Fruit fly (Drosophila melanogaster) whole organism, embryonic: ENCODE data around the gene Sodq.

Experiments
- Adf1 ChIP-seq: fragments of 200-800 bp; sonication (Bioruptor generic); IDR thresholded peaks from 2 replicates; pipeline ENCODE4 v1.3.6; 2022; ENCODE audit warnings: missing biosample characterization, missing genetic modification characterization
- CG10147 ChIP-seq: fragments of 200-800 bp; sonication (Bioruptor generic); optimal IDR thresholded peaks from 2 replicates; lab custom pipeline; 2019; ENCODE audit warnings: missing biosample characterization, mild to moderate bottlenecking, missing genetic modification characterization, moderate library complexity
- CG1024 ChIP-seq: fragments of 200-800 bp; sonication (Bioruptor generic); IDR thresholded peaks from 2 replicates; pipeline ENCODE4 v1.3.6; 2022; ENCODE audit warnings: missing biosample characterization, missing genetic modification characterization
- CG11456 ChIP-seq: fragments of 200-800 bp; sonication (Bioruptor generic); IDR thresholded peaks from 3 replicates; pipeline ENCODE4 v1.3.6; 2022; ENCODE audit warnings: missing biosample characterization, missing genetic modification characterization
- CG11560 ChIP-seq: fragments of 200-800 bp; sonication (Bioruptor generic); IDR thresholded peaks from 3 replicates; pipeline ENCODE4 v1.3.6; 2022; ENCODE audit warnings: missing biosample characterization, missing genetic modification characterization
- CG11723 ChIP-seq: fragments of 200-800 bp; sonication (Bioruptor generic); optimal IDR thresholded peaks from 2 replicates; lab custom pipeline; 2017; ENCODE audit warnings: missing biosample characterization, mild to moderate bottlenecking, missing genetic modification characterization
- CG12236 ChIP-seq: fragments of 200-800 bp; sonication (Bioruptor generic); optimal IDR thresholded peaks from 2 replicates; lab custom pipeline; 2016; ENCODE audit warnings: missing biosample characterization, missing genetic modification characterization
- CG13775 ChIP-seq: fragments of 200-800 bp; sonication (Bioruptor generic); optimal IDR thresholded peaks from 3 replicates; lab custom pipeline; 2017; ENCODE audit warnings: missing biosample characterization, mild to moderate bottlenecking, missing genetic modification characterization
- CG14050 ChIP-seq: fragments of 200-800 bp; sonication (Bioruptor generic); IDR thresholded peaks from 3 replicates; pipeline ENCODE4 v1.3.6; 2022; ENCODE audit warnings: missing biosample characterization, missing genetic modification characterization
- CG14710 ChIP-seq: fragments of 200-800 bp; sonication (Bioruptor generic); optimal IDR thresholded peaks from 3 replicates; lab custom pipeline; 2019; ENCODE audit warnings: missing biosample characterization, mild to moderate bottlenecking, missing genetic modification characterization, moderate library complexity
- CG15696 ChIP-seq: fragments of 200-800 bp; sonication (Bioruptor generic); optimal IDR thresholded peaks from 2 replicates; lab custom pipeline; 2019; ENCODE audit warnings: missing biosample characterization, mild to moderate bottlenecking, missing genetic modification characterization, moderate library complexity
- CG2199 ChIP-seq: fragments of 200-800 bp; sonication (Bioruptor generic); IDR thresholded peaks from 3 replicates; pipeline ENCODE4 v1.3.6; 2022; ENCODE audit warnings: missing biosample characterization, missing genetic modification characterization
- CG2678 ChIP-seq: fragments of 200-800 bp; sonication (Bioruptor generic); optimal IDR thresholded peaks from 3 replicates; lab custom pipeline; 2019; ENCODE audit warnings: missing biosample characterization, mild to moderate bottlenecking, missing genetic modification characterization, moderate library complexity
- CG6689 ChIP-seq: fragments of 200-800 bp; sonication (Bioruptor generic); IDR thresholded peaks from 2 replicates; pipeline ENCODE4 v1.3.6; 2022; ENCODE audit warnings: missing biosample characterization, missing genetic modification characterization
- CG7839 ChIP-seq: fragments of 200-800 bp; sonication (Bioruptor generic); optimal IDR thresholded peaks from 3 replicates; lab custom pipeline; 2018; ENCODE audit warnings: missing biosample characterization, mild to moderate bottlenecking, missing genetic modification characterization, moderate library complexity
- CG8765 ChIP-seq: fragments of 200-800 bp; sonication (Bioruptor generic); IDR thresholded peaks from 2 replicates; pipeline ENCODE4 v1.3.6; 2022; ENCODE audit warnings: missing biosample characterization, missing genetic modification characterization
- CG9215 ChIP-seq: fragments of 200-800 bp; sonication (Bioruptor generic); IDR thresholded peaks from 2 replicates; pipeline ENCODE4 v1.3.6; 2022; ENCODE audit warnings: missing biosample characterization, missing genetic modification characterization
- CG9437 ChIP-seq: fragments of 200-800 bp; sonication (Bioruptor generic); optimal IDR thresholded peaks from 2 replicates; lab custom pipeline; 2018; ENCODE audit warnings: missing biosample characterization, mild to moderate bottlenecking, missing genetic modification characterization
- CoRest ChIP-seq: fragments of 200-800 bp; sonication (Bioruptor generic); optimal IDR thresholded peaks from 3 replicates; lab custom pipeline; 2018; ENCODE audit warnings: missing biosample characterization, mild to moderate bottlenecking, missing genetic modification characterization, moderate library complexity
- D ChIP-seq, 2 experiments: fragments of 200-800 bp in 1 of 2; fragments of >200 bp in 1 of 2; sonication (Bioruptor generic) in 1 of 2; optimal IDR thresholded peaks; 2 replicates in 1 of 2; 3 replicates in 1 of 2; lab custom pipeline; 2017; ENCODE audit warnings: mild to moderate bottlenecking in 1 of 2, missing biosample characterization in 1 of 2, missing genetic modification characterization in 1 of 2, missing genetic modification reagents in 1 of 2
- E2f2 ChIP-seq: fragments of 200-800 bp; sonication (Bioruptor generic); IDR thresholded peaks from 2 replicates; pipeline ENCODE4 v1.3.6; 2022; ENCODE audit warnings: missing biosample characterization, missing genetic modification characterization
- HmgZ ChIP-seq: fragments of 200-800 bp; sonication (Bioruptor generic); optimal IDR thresholded peaks from 2 replicates; lab custom pipeline; 2018; ENCODE audit warnings: missing biosample characterization, mild to moderate bottlenecking, missing genetic modification characterization
- Hmr ChIP-seq: fragments of 200-800 bp; sonication (Bioruptor generic); optimal IDR thresholded peaks from 3 replicates; lab custom pipeline; 2017; ENCODE audit warnings: mild to moderate bottlenecking, missing biosample characterization, missing genetic modification reagents, missing genetic modification characterization
- NC2α ChIP-seq: fragments of 200-800 bp; sonication (Bioruptor generic); optimal IDR thresholded peaks from 2 replicates; lab custom pipeline; 2016; ENCODE audit warnings: missing biosample characterization, missing genetic modification characterization
- NFAT ChIP-seq: fragments of 200-800 bp; sonication (Bioruptor generic); IDR thresholded peaks from 2 replicates; pipeline ENCODE4 v1.3.6; 2022; ENCODE audit warnings: missing biosample characterization, missing genetic modification characterization
- Nf-YA ChIP-seq: fragments of 200-800 bp; sonication (Bioruptor generic); IDR thresholded peaks from 2 replicates; pipeline ENCODE4 v1.3.6; 2022; ENCODE audit warnings: missing biosample characterization, missing genetic modification characterization
- Nf-YB ChIP-seq: fragments of 200-800 bp; sonication (Bioruptor generic); optimal IDR thresholded peaks from 3 replicates; lab custom pipeline; 2019; ENCODE audit warnings: missing biosample characterization, mild to moderate bottlenecking, missing genetic modification characterization, moderate library complexity
- Six4 ChIP-seq: fragments of 200-800 bp; sonication (Bioruptor generic); optimal IDR thresholded peaks from 2 replicates; lab custom pipeline; 2016; ENCODE audit warnings: missing biosample characterization, missing genetic modification characterization
- ash1 ChIP-seq: fragments of 200-800 bp; sonication (Bioruptor generic); optimal IDR thresholded peaks from 2 replicates; lab custom pipeline; 2018; ENCODE audit warnings: missing biosample characterization, mild to moderate bottlenecking, missing genetic modification characterization
- bab2 ChIP-seq: fragments of 200-800 bp; sonication (Bioruptor generic); optimal IDR thresholded peaks from 2 replicates; lab custom pipeline; 2016; ENCODE audit warnings: missing biosample characterization, missing genetic modification characterization
- bbx ChIP-seq: fragments of 200-800 bp; sonication (Bioruptor generic); IDR thresholded peaks from 2 replicates; pipeline ENCODE4 v1.3.6; 2022; ENCODE audit warnings: missing biosample characterization, missing genetic modification characterization; ENCODE audit not compliant: partially characterized antibody
- ci ChIP-seq: fragments of 200-800 bp; sonication (Bioruptor generic); IDR thresholded peaks from 3 replicates; pipeline ENCODE4 v1.3.6; 2022; ENCODE audit warnings: missing biosample characterization, missing genetic modification characterization
- crc ChIP-seq: fragments of 200-800 bp; sonication (Bioruptor generic); optimal IDR thresholded peaks from 2 replicates; lab custom pipeline; 2016; ENCODE audit warnings: missing biosample characterization, missing genetic modification characterization
- danr ChIP-seq: fragments of 200-800 bp; sonication (Bioruptor generic); IDR thresholded peaks from 2 replicates; pipeline ENCODE4 v1.3.6; 2022; ENCODE audit warnings: missing biosample characterization, missing genetic modification characterization
- dmrt99B ChIP-seq: fragments of 200-800 bp; sonication (Bioruptor generic); optimal IDR thresholded peaks from 2 replicates; lab custom pipeline; 2018; ENCODE audit warnings: missing biosample characterization, mild to moderate bottlenecking, missing genetic modification characterization, moderate library complexity
- dpn ChIP-seq, 2 experiments: fragments of 200-800 bp; sonication (Bioruptor generic); optimal IDR thresholded peaks; 3 replicates each; lab custom pipeline; 2016; ENCODE audit warnings: missing biosample characterization in 2 of 2, missing genetic modification characterization in 2 of 2
- gfzf ChIP-seq: fragments of 200-800 bp; sonication (Bioruptor generic); optimal IDR thresholded peaks from 2 replicates; lab custom pipeline; 2016; ENCODE audit warnings: missing biosample characterization, mild to moderate bottlenecking, missing genetic modification characterization, moderate library complexity
- her ChIP-seq: fragments of 200-800 bp; sonication (Bioruptor generic); optimal IDR thresholded peaks from 2 replicates; lab custom pipeline; 2016; ENCODE audit warnings: missing biosample characterization, missing genetic modification characterization
- org-1 ChIP-seq: fragments of 200-800 bp; sonication (Bioruptor generic); optimal IDR thresholded peaks from 2 replicates; lab custom pipeline; 2017; ENCODE audit warnings: missing biosample characterization, missing genetic modification characterization
- p53 ChIP-seq: fragments of 200-800 bp; sonication (Bioruptor generic); optimal IDR thresholded peaks from 2 replicates; lab custom pipeline; 2016; ENCODE audit warnings: missing biosample characterization, missing genetic modification characterization
- pho ChIP-seq: fragments of 200-800 bp; sonication (Bioruptor generic); optimal IDR thresholded peaks from 2 replicates; lab custom pipeline; 2016; ENCODE audit warnings: missing biosample characterization, missing genetic modification characterization
- pnt ChIP-seq: fragments of 200-800 bp; sonication (Bioruptor generic); optimal IDR thresholded peaks from 3 replicates; lab custom pipeline; 2016; ENCODE audit warnings: missing biosample characterization, missing genetic modification characterization
- pum ChIP-seq: fragments of 200-800 bp; sonication (Bioruptor generic); optimal IDR thresholded peaks from 2 replicates; lab custom pipeline; 2016; ENCODE audit warnings: missing biosample characterization, missing genetic modification characterization
- sob ChIP-seq: fragments of 200-800 bp; sonication (Bioruptor generic); IDR thresholded peaks from 2 replicates; pipeline ENCODE4 v1.3.6; 2022; ENCODE audit warnings: missing biosample characterization, missing genetic modification characterization
- stwl ChIP-seq: fragments of 200-800 bp; sonication (Bioruptor generic); optimal IDR thresholded peaks from 3 replicates; lab custom pipeline; 2018; ENCODE audit warnings: missing biosample characterization, mild to moderate bottlenecking, missing genetic modification characterization, moderate library complexity
- sug ChIP-seq: fragments of 200-800 bp; optimal IDR thresholded peaks from 2 replicates; lab custom pipeline; 2019; ENCODE audit warnings: missing biosample characterization, mild to moderate bottlenecking, missing genetic modification characterization, moderate library complexity
- wdn ChIP-seq: fragments of 200-800 bp; sonication (Bioruptor generic); IDR thresholded peaks from 2 replicates; pipeline ENCODE4 v1.3.6; 2022; ENCODE audit warnings: missing biosample characterization, missing genetic modification characterization
- z ChIP-seq: fragments of 200-800 bp; sonication (Bioruptor generic); IDR thresholded peaks from 3 replicates; pipeline ENCODE4 v1.3.6; 2022; ENCODE audit warnings: missing biosample characterization, missing genetic modification characterization
- zen2 ChIP-seq: fragments of 200-800 bp; sonication (Bioruptor generic); IDR thresholded peaks from 3 replicates; pipeline ENCODE4 v1.3.6; 2022; ENCODE audit warnings: missing biosample characterization, missing genetic modification characterization; ENCODE audit not compliant: partially characterized antibody
- zfh2 ChIP-seq: fragments of 200-800 bp; sonication (Bioruptor generic); optimal IDR thresholded peaks from 2 replicates; lab custom pipeline; 2016; ENCODE audit warnings: missing biosample characterization, missing genetic modification characterization

Gene Sodq

DNA sequence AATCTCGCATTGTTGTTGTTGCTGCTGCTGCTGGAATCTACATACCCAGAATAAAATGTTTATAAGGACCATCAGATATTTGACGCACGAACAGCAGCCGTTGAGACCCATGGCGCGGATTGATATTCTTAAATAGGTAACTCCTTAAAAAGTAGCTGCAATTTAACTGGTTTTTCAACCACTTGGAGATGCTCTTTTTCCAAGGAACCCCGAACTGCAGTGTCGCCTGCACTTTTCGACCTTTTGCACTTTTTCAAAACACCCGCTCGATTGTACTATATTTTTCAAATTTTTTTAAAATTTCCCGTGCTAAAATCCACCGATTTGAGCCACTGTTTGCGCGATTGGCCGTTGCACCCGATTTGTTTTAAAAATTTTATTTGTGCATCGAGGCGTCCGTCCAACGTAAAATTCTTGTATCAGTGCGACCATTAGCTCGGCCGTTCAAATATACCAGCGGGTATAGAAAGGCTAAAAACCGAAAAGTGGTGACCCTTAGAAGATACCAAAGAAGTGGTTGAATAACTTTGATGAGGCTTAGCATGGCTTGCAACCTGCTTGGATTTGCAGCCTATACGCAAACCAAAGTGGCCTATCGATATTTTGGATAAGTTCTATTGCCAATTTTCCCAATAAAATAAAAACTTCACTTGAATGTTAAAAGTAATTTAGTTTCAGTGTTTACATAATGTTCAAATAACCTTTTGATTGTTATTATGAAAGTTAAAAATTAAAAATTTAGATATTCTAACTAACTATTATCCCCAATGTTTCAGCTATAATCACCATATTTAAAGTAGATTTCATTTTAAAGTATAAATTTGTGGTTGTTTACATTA, 14.4 kb upstream of the Sodq start, which contains the start of gene Tsp96F (continued):
- TF ChIP-seq crc (no peak), zfh2 (no peak), org-1 (GFP tag; lab: Kevin White, UChicago) (no peak), stwl (tag; lab: Kevin White, UChicago) (no peak), zen2 (GFP tag; lab: Robert Waterston, UW) (no peak), Six4 (GFP tag; lab: Kevin White, UChicago) (no peak), CG9437 (GFP tag; lab: Kevin White, UChicago) (no peak), CG11560 (tag; lab: Robert Waterston, UW) (no peak; the same call in 2 of the 3 replicates), CG11723 (no peak), CG2199 (GFP tag; lab: Robert Waterston, UW) (no peak), sob (GFP tag; lab: Robert Waterston, UW) (no peak), HmgZ (tag; lab: Kevin White, UChicago) (peak; percentile 14), ci (no peak; the same call in 2 of the 3 replicates), her (no peak), CG14710 (tag; lab: Kevin White, UChicago) (peak; percentile 53), CG12236 (no peak), CG11456 (GFP tag; lab: Robert Waterston, UW) (no peak), CG15696 (tag; lab: Kevin White, UChicago) (peak; percentile 4), CG13775 (no peak), CG7839 (no peak), CG10147 (GFP tag; lab: Kevin White, UChicago) (no peak), p53 (no peak), CG1024 (GFP tag; lab: Robert Waterston, UW) (no peak), Adf1 (GFP tag; lab: Robert Waterston, UW) (no peak), pho (GFP tag; lab: Kevin White, UChicago) (no peak), z (GFP tag; lab: Robert Waterston, UW) (no peak), NFAT (GFP tag; lab: Robert Waterston, UW) (no peak), CG6689 (GFP tag; lab: Robert Waterston, UW) (no peak), D (optimal IDR thresholded peaks at IDR 0.05; lab: Kevin White, UChicago) (no peak), D (GFP tag; optimal IDR thresholded peaks at IDR 0.05; lab: Kevin White, UChicago) (no peak), bbx (GFP tag; lab: Robert Waterston, UW) (peak; percentile 69), E2f2 (GFP tag; lab: Robert Waterston, UW) (peak; percentile 41), CG9215 (GFP tag; lab: Robert Waterston, UW) (no peak), dpn (GFP tag; optimal IDR thresholded peaks at IDR 0.05; lab: Kevin White, UChicago) (peak in 1 of 2 experiments; percentile 9), dmrt99B (tag; lab: Kevin White, UChicago) (no peak), danr (GFP tag; lab: Robert Waterston, UW) (no peak), Hmr (GFP tag; lab: Kevin White, UChicago) (peak; percentile 53), CG2678 (no peak), CG14050 (GFP tag; lab: Robert Waterston, UW) (no peak), Nf-YB (GFP tag; lab: Kevin White, UChicago) (no peak), wdn (GFP tag; lab: Robert Waterston, UW) (no peak), pnt (GFP tag; lab: Kevin White, UChicago) (no peak), Nf-YA (GFP tag; lab: Robert Waterston, UW) (no peak), pum (GFP tag; lab: Kevin White, UChicago) (no peak), CG8765 (no peak), bab2 (GFP tag; lab: Kevin White, UChicago) (no peak), ash1 (no peak), NC2α (GFP tag; lab: Kevin White, UChicago) (no peak), gfzf (GFP tag; lab: Kevin White, UChicago) (peak; percentile 95), CoRest (tag; lab: Kevin White, UChicago) (peak; percentile 18), sug (no peak)
